Fruit fly (Drosophila melanogaster) whole organism, prepupa: ENCODE results near the gene et.

Source experiments
- Blimp-1 ChIP-seq: fragments of 200-800 bp; sonication (Bioruptor generic); optimal IDR thresholded peaks from 3 replicates; lab custom pipeline; 2017; ENCODE audit warnings: missing biosample characterization, missing genetic modification characterization, mild to moderate bottlenecking, moderate library complexity, missing genetic modification reagents
- CG10631 ChIP-seq: fragments of 200-800 bp; sonication (Bioruptor generic); optimal IDR thresholded peaks from 2 replicates; lab custom pipeline; 2016; ENCODE audit warnings: missing biosample characterization, missing genetic modification characterization
- CG10669 ChIP-seq: fragments of 200-800 bp; sonication (Bioruptor generic); optimal IDR thresholded peaks from 3 replicates; lab custom pipeline; 2018; ENCODE audit warnings: missing biosample characterization, mild to moderate bottlenecking, missing genetic modification characterization, moderate library complexity
- CG11294 ChIP-seq: fragments of 200-800 bp; sonication (Bioruptor generic); IDR thresholded peaks from 2 replicates; pipeline ENCODE4 v1.3.6; 2022; ENCODE audit warnings: missing biosample characterization, missing genetic modification characterization
- CG11762 ChIP-seq: fragments of 200-800 bp; sonication (Bioruptor generic); optimal IDR thresholded peaks from 3 replicates; lab custom pipeline; 2016; ENCODE audit warnings: missing biosample characterization, missing genetic modification characterization; ENCODE audit not compliant: insufficient read depth
- CG11902 ChIP-seq: fragments of 200-800 bp; sonication (Bioruptor generic); optimal IDR thresholded peaks from 3 replicates; lab custom pipeline; 2016; ENCODE audit warnings: missing biosample characterization, missing genetic modification characterization
- CG15336 ChIP-seq: fragments of 200-800 bp; sonication (Bioruptor generic); IDR thresholded peaks from 2 replicates; pipeline ENCODE4 v1.3.6; 2022; ENCODE audit warnings: missing biosample characterization, missing genetic modification characterization
- CG16779 ChIP-seq: fragments of 200-800 bp; sonication (Bioruptor generic); optimal IDR thresholded peaks from 3 replicates; lab custom pipeline; 2017; ENCODE audit warnings: missing biosample characterization, mild to moderate bottlenecking, missing genetic modification characterization
- CG3032 ChIP-seq: fragments of 200-800 bp; optimal IDR thresholded peaks from 2 replicates; lab custom pipeline; 2019; ENCODE audit warnings: missing biosample characterization, mild to moderate bottlenecking, missing genetic modification characterization, moderate library complexity
- CG31627 ChIP-seq: fragments of 200-800 bp; sonication (Bioruptor generic); optimal IDR thresholded peaks from 3 replicates; lab custom pipeline; 2016; ENCODE audit warnings: missing biosample characterization, missing genetic modification characterization
- CG32006 ChIP-seq: fragments of 200-800 bp; sonication (Bioruptor generic); optimal IDR thresholded peaks from 3 replicates; lab custom pipeline; 2017; ENCODE audit warnings: missing biosample characterization, mild to moderate bottlenecking, missing genetic modification characterization
- CG34406 ChIP-seq: fragments of 200-800 bp; sonication (Bioruptor generic); optimal IDR thresholded peaks from 3 replicates; lab custom pipeline; 2016; ENCODE audit warnings: missing biosample characterization, missing genetic modification characterization
- CG6163 ChIP-seq: fragments of 200-800 bp; sonication (Bioruptor generic); IDR thresholded peaks from 3 replicates; pipeline ENCODE4 v1.3.6; 2022; ENCODE audit warnings: missing biosample characterization, missing genetic modification characterization
- CG6276 ChIP-seq: fragments of 200-800 bp; sonication (Bioruptor generic); optimal IDR thresholded peaks from 2 replicates; lab custom pipeline; 2017; ENCODE audit warnings: missing biosample characterization, mild to moderate bottlenecking, missing genetic modification characterization
- CG6808 ChIP-seq: fragments of 200-800 bp; sonication (Bioruptor generic); optimal IDR thresholded peaks from 3 replicates; lab custom pipeline; 2017; ENCODE audit warnings: missing biosample characterization, missing genetic modification characterization, mild to moderate bottlenecking, moderate library complexity, missing genetic modification reagents
- CG6854 ChIP-seq: fragments of 200-800 bp; sonication (Bioruptor generic); optimal IDR thresholded peaks from 2 replicates; lab custom pipeline; 2017; ENCODE audit warnings: missing biosample characterization, mild to moderate bottlenecking, missing genetic modification characterization
- CG7368 ChIP-seq: fragments of 200-800 bp; sonication (Bioruptor generic); optimal IDR thresholded peaks from 3 replicates; lab custom pipeline; 2016; ENCODE audit warnings: missing biosample characterization, missing genetic modification characterization
- CG8119 ChIP-seq: fragments of 200-800 bp; sonication (Bioruptor generic); IDR thresholded peaks from 3 replicates; pipeline ENCODE4 v1.3.6; 2022; ENCODE audit warnings: missing biosample characterization, missing genetic modification characterization
- CG8632 ChIP-seq: fragments of 200-800 bp; sonication (Bioruptor generic); optimal IDR thresholded peaks from 3 replicates; lab custom pipeline; 2016; ENCODE audit warnings: missing biosample characterization, missing genetic modification characterization
- CG9139 ChIP-seq: fragments of 200-800 bp; sonication (Bioruptor generic); optimal IDR thresholded peaks from 3 replicates; lab custom pipeline; 2017; ENCODE audit warnings: missing biosample characterization, mild to moderate bottlenecking, missing genetic modification characterization
- Eip75B ChIP-seq: fragments of 200-800 bp; sonication (Bioruptor generic); optimal IDR thresholded peaks from 3 replicates; lab custom pipeline; 2016; ENCODE audit warnings: missing biosample characterization, missing genetic modification characterization
- Eip93F ChIP-seq: fragments of 200-800 bp; sonication (Bioruptor generic); optimal IDR thresholded peaks from 2 replicates; lab custom pipeline; 2016; ENCODE audit warnings: missing biosample characterization, mild to moderate bottlenecking, missing genetic modification characterization
- Ets21C ChIP-seq: fragments of 200-800 bp; sonication (Bioruptor generic); optimal IDR thresholded peaks from 3 replicates; lab custom pipeline; 2016; ENCODE audit warnings: missing biosample characterization, missing genetic modification characterization
- Ets96B ChIP-seq: fragments of 200-800 bp; optimal IDR thresholded peaks from 2 replicates; lab custom pipeline; 2019; ENCODE audit warnings: missing biosample characterization, mild to moderate bottlenecking, missing genetic modification characterization, moderate library complexity
- Gug ChIP-seq: fragments of 200-800 bp; sonication (Bioruptor generic); IDR thresholded peaks from 2 replicates; pipeline ENCODE4 v1.3.6; 2022; ENCODE audit warnings: missing biosample characterization, missing genetic modification characterization
- Hr39 ChIP-seq: fragments of 200-800 bp; sonication (Bioruptor generic); optimal IDR thresholded peaks from 2 replicates; lab custom pipeline; 2016; ENCODE audit warnings: missing biosample characterization, missing genetic modification characterization
- Hr4 ChIP-seq: fragments of 200-800 bp; sonication (Bioruptor generic); optimal IDR thresholded peaks from 3 replicates; lab custom pipeline; 2016; ENCODE audit warnings: missing biosample characterization, missing genetic modification characterization
- Lpt ChIP-seq: fragments of 200-800 bp; sonication (Bioruptor generic); optimal IDR thresholded peaks from 3 replicates; lab custom pipeline; 2016; ENCODE audit warnings: missing biosample characterization, missing genetic modification characterization
- Met ChIP-seq: fragments of 200-800 bp; sonication (Bioruptor generic); optimal IDR thresholded peaks from 3 replicates; lab custom pipeline; 2016; ENCODE audit warnings: missing biosample characterization, missing genetic modification characterization
- OdsH ChIP-seq: fragments of 200-800 bp; sonication (Bioruptor generic); optimal IDR thresholded peaks from 3 replicates; lab custom pipeline; 2016; ENCODE audit warnings: missing biosample characterization, missing genetic modification characterization
- Smox ChIP-seq: fragments of 200-800 bp; sonication (Bioruptor generic); optimal IDR thresholded peaks from 3 replicates; lab custom pipeline; 2016; ENCODE audit warnings: missing biosample characterization, missing genetic modification characterization
- Sox14 ChIP-seq: fragments of 200-800 bp; sonication (Bioruptor generic); optimal IDR thresholded peaks from 3 replicates; lab custom pipeline; 2016; ENCODE audit warnings: missing biosample characterization, missing genetic modification characterization
- Sox15 ChIP-seq: fragments of 200-800 bp; sonication (Bioruptor generic); optimal IDR thresholded peaks from 3 replicates; lab custom pipeline; 2016; ENCODE audit warnings: missing biosample characterization, missing genetic modification characterization
- achi ChIP-seq: fragments of 200-800 bp; sonication (Bioruptor generic); optimal IDR thresholded peaks from 3 replicates; lab custom pipeline; 2016; ENCODE audit warnings: missing biosample characterization, missing genetic modification characterization
- cyc ChIP-seq: fragments of 200-800 bp; sonication (Bioruptor generic); optimal IDR thresholded peaks from 3 replicates; lab custom pipeline; 2016; ENCODE audit warnings: missing biosample characterization, missing genetic modification characterization
- dac ChIP-seq: fragments of 200-800 bp; sonication (Bioruptor generic); optimal IDR thresholded peaks from 2 replicates; lab custom pipeline; 2017; ENCODE audit warnings: missing biosample characterization, mild to moderate bottlenecking, missing genetic modification characterization
- eg ChIP-seq: fragments of 200-800 bp; sonication (Bioruptor generic); IDR thresholded peaks from 3 replicates; pipeline ENCODE4 v1.3.6; 2022; ENCODE audit warnings: missing biosample characterization, missing genetic modification characterization
- esn ChIP-seq: fragments of 200-800 bp; sonication (Bioruptor generic); optimal IDR thresholded peaks from 2 replicates; lab custom pipeline; 2016; ENCODE audit warnings: missing biosample characterization, mild to moderate bottlenecking, missing genetic modification characterization, moderate library complexity
- fd85E ChIP-seq: fragments of 200-800 bp; sonication (Bioruptor generic); optimal IDR thresholded peaks from 3 replicates; lab custom pipeline; 2016; ENCODE audit warnings: missing biosample characterization, missing genetic modification characterization
- fkh ChIP-seq: fragments of 200-800 bp; sonication (Bioruptor generic); optimal IDR thresholded peaks from 3 replicates; lab custom pipeline; 2017; ENCODE audit warnings: missing biosample characterization, mild to moderate bottlenecking, missing genetic modification characterization, moderate library complexity
- lz ChIP-seq: fragments of 200-800 bp; sonication (Bioruptor generic); optimal IDR thresholded peaks from 3 replicates; lab custom pipeline; 2016; ENCODE audit warnings: missing biosample characterization, missing genetic modification characterization
- net ChIP-seq: fragments of 200-800 bp; sonication (Bioruptor generic); optimal IDR thresholded peaks from 3 replicates; lab custom pipeline; 2016; ENCODE audit warnings: missing biosample characterization, missing genetic modification characterization
- salr ChIP-seq, 2 experiments: fragments of 200-800 bp; sonication (Bioruptor generic); optimal IDR thresholded peaks; 3 replicates each; lab custom pipeline; 2016 to 2018; ENCODE audit warnings: missing biosample characterization in 2 of 2, missing genetic modification characterization in 2 of 2, mild to moderate bottlenecking in 1 of 2
- spab ChIP-seq: fragments of 200-800 bp; sonication (Bioruptor generic); optimal IDR thresholded peaks from 2 replicates; lab custom pipeline; 2017; ENCODE audit warnings: missing biosample characterization, mild to moderate bottlenecking, missing genetic modification characterization, missing genetic modification reagents
- svp ChIP-seq: fragments of 200-800 bp; sonication (Bioruptor generic); peaks from one replicate; lab custom pipeline; 2016; ENCODE audit warnings: missing biosample characterization, missing genetic modification characterization
- vri ChIP-seq: fragments of 200-800 bp; sonication (Bioruptor generic); optimal IDR thresholded peaks from 3 replicates; lab custom pipeline; 2016; ENCODE audit warnings: missing biosample characterization, mild to moderate bottlenecking, missing genetic modification characterization

Gene et

DNA sequence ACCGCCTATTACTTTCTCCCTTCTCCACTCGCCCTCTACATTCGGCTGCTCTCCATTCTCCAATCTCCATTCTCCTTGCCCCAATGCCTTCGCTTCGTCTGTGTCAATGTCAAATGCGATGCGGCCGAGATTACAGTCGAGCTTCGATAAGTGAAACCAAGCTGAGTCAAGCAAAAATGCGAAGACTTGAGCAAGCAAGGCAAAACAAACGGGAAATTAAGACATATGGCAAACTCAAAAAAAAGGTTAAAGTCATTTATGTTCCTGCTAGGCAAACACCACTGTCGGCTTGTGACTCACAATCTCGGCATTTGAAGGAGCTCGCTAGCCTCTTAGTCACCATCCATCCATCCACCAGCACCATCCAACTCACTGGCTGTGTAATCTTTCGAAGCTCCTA is 7.3 kb downstream of the et start (continued):
- TF ChIP-seq fkh (GFP tag; lab: Kevin White, UChicago) (no peak), esn (GFP tag; lab: Kevin White, UChicago) (peak; percentile 100), CG10669 (GFP tag; lab: Kevin White, UChicago) (peak; percentile 98), spab (GFP tag; lab: Kevin White, UChicago) (peak; percentile 95), CG8119 (GFP tag; lab: Robert Waterston, UW) (peak; percentile 97), CG31627 (GFP tag; lab: Kevin White, UChicago) (peak; percentile 99), Lpt (GFP tag; lab: Kevin White, UChicago) (peak; percentile 98), CG34406 (GFP tag; lab: Kevin White, UChicago) (peak; percentile 98), CG11902 (GFP tag; lab: Kevin White, UChicago) (peak; percentile 98), CG6854 (GFP tag; lab: Kevin White, UChicago) (peak; percentile 98), eg (GFP tag; lab: Robert Waterston, UW) (peak; percentile 97), CG11762 (peak; percentile 97), CG3032 (tag; lab: Kevin White, UChicago) (peak; percentile 96), Sox15 (GFP tag; lab: Kevin White, UChicago) (peak; percentile 98), salr (GFP tag; optimal IDR thresholded peaks at IDR 0.05; lab: Kevin White, UChicago) (peak; percentile 94 to 97), achi (peak; percentile 98), Smox (GFP tag; lab: Kevin White, UChicago) (peak; percentile 99), dac (GFP tag; lab: Kevin White, UChicago) (peak; percentile 96), CG15336 (GFP tag; lab: Robert Waterston, UW) (peak; percentile 97), CG10631 (GFP tag; lab: Kevin White, UChicago) (peak; percentile 99)
- TF ChIP-seq, all 60 proteins: peak for 59

- TF ChIP-seq Hr39, result no peak
- TF ChIP-seq Blimp-1 (GFP tag; lab: Kevin White, UChicago), result peak; percentile 25
- TF ChIP-seq CG6163 (GFP tag; lab: Robert Waterston, UW), result no peak
- TF ChIP-seq svp (GFP tag; lab: Kevin White, UChicago), result peak; percentile 74
Measured at dm6 chrX:19667444-19668104, 8.1 kb downstream of the et start.

dm6 chrX:19666991-19667409 is 8.7 kb downstream of the et start, which contains the start of gene Zw:
Zw (plus strand) TSS chrX:19667252.
- TF ChIP-seq CG6276 (GFP tag; lab: Kevin White, UChicago), result no peak
- TF ChIP-seq vri (GFP tag; lab: Kevin White, UChicago), result peak; percentile 55
- TF ChIP-seq Sox15 (GFP tag; lab: Kevin White, UChicago), result peak; percentile 19
- TF ChIP-seq CG16779 (tag; lab: Kevin White, UChicago), result peak; percentile 19
- TF ChIP-seq CG10631 (GFP tag; lab: Kevin White, UChicago), result no peak
- peak; percentile 4 for TF ChIP-seq CG7368 (GFP tag; lab: Kevin White, UChicago)
- peak; percentile 89 for TF ChIP-seq CG11902 (GFP tag; lab: Kevin White, UChicago)
- no peak for TF ChIP-seq CG9139 (GFP tag; lab: Kevin White, UChicago)
- TF ChIP-seq esn (GFP tag; lab: Kevin White, UChicago), result peak; percentile 65
- peak; percentile 72 for TF ChIP-seq Met
- peak; percentile 65 for TF ChIP-seq Sox14 (GFP tag; lab: Kevin White, UChicago)
- TF ChIP-seq CG6808 (GFP tag; lab: Kevin White, UChicago), result peak; percentile 39
- TF ChIP-seq CG11294 (GFP tag; lab: Robert Waterston, UW), result peak; percentile 34; the same call in 1 of the 2 replicates
- TF ChIP-seq Ets21C (GFP tag; lab: Kevin White, UChicago), result peak; percentile 60
- TF ChIP-seq CG3032 (tag; lab: Kevin White, UChicago), result peak; percentile 36
- TF ChIP-seq CG8632 (GFP tag; lab: Kevin White, UChicago), result peak; percentile 36
- TF ChIP-seq Smox (GFP tag; lab: Kevin White, UChicago), result peak; percentile 57
- peak; percentile 53 for TF ChIP-seq Eip75B
- peak; percentile 44 for TF ChIP-seq net (GFP tag; lab: Kevin White, UChicago)
- TF ChIP-seq fkh (GFP tag; lab: Kevin White, UChicago), result peak; percentile 44
- TF ChIP-seq Lpt (GFP tag; lab: Kevin White, UChicago), result peak; percentile 26
- peak; percentile 44 for TF ChIP-seq Eip93F
- no peak for TF ChIP-seq fd85E (GFP tag; lab: Kevin White, UChicago)
- TF ChIP-seq Hr4 (GFP tag; lab: Kevin White, UChicago), result peak; percentile 59
- peak; percentile 38 for TF ChIP-seq Ets96B (tag; lab: Kevin White, UChicago)
- peak; percentile 4 for TF ChIP-seq CG34406 (GFP tag; lab: Kevin White, UChicago)
- peak; percentile 49; the same call in 1 of the 2 replicates for TF ChIP-seq Gug (GFP tag; lab: Robert Waterston, UW)
- peak; percentile 39 for TF ChIP-seq OdsH (GFP tag; lab: Kevin White, UChicago)
- peak; percentile 55 for TF ChIP-seq CG32006
- TF ChIP-seq cyc (GFP tag; lab: Kevin White, UChicago), result peak; percentile 72
- peak; percentile 67 for TF ChIP-seq lz (GFP tag; lab: Kevin White, UChicago)
